Fruit fly (Drosophila melanogaster): ENCODE measurements around the gene CG13014.

CG13014 gene

DNA sequence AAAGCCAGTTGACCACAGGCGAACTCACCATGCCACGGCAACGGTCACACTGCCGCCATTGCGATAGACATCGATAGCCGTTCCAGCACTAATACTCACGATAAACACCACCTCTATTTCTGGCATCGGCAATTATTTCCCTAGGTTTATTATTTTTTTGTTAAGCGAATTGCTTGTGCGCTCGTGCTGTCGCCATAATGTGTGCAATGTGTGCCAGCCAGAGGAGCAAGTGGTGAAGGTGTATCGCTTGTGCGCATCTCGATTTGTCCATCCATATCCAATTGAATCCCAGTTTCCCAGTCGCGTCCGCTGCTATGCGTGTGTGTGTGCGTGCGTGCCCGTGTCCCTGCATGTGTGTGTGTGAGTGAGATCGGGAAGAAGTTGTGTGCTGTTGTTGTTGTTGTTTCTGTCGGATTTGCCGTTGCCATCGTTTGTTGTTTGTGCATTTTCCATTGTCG, 23.0 kb downstream of the CG13014 start, which contains the start of gene mbt (continued):
- TF ChIP-seq gro (GFP tag; optimal IDR thresholded peaks at IDR 0.05), result peak; percentile 36
- no peak for TF ChIP-seq CG12071 (GFP tag; optimal IDR thresholded peaks at IDR 0.05)
- peak; percentile 19 for TF ChIP-seq CG17186 (GFP tag; optimal IDR thresholded peaks at IDR 0.05)
- no peak for TF ChIP-seq ranshi (GFP tag; IDR thresholded peaks at IDR 0.05)
- TF ChIP-seq dan (GFP tag; IDR thresholded peaks at IDR 0.05), result no peak
- no peak for TF ChIP-seq CG14441 (GFP tag; IDR thresholded peaks at IDR 0.05)
- no peak for TF ChIP-seq Fer2 (tag; optimal IDR thresholded peaks at IDR 0.05)
- peak; percentile 40 for TF ChIP-seq CG9609 (GFP tag; optimal IDR thresholded peaks at IDR 0.05)
- peak; percentile 97 for TF ChIP-seq cg (GFP tag; optimal IDR thresholded peaks at IDR 0.05)
- no peak for TF ChIP-seq abd-A (tag; optimal IDR thresholded peaks at IDR 0.05)
- TF ChIP-seq CG10565 (GFP tag; optimal IDR thresholded peaks at IDR 0.05), result no peak
- TF ChIP-seq CG2875 (GFP tag; optimal IDR thresholded peaks at IDR 0.05), result no peak
- TF ChIP-seq Fer1 (GFP tag; optimal IDR thresholded peaks at IDR 0.05), result peak; percentile 38
- no peak for TF ChIP-seq Bdp1 (GFP tag; optimal IDR thresholded peaks at IDR 0.05)
- peak; percentile 83 for TF ChIP-seq YL-1 (GFP tag; optimal IDR thresholded peaks at IDR 0.05)
- no peak for TF ChIP-seq Lim3 (GFP tag; IDR thresholded peaks at IDR 0.05)
- no peak for TF ChIP-seq kah (GFP tag; optimal IDR thresholded peaks at IDR 0.05)
- TF ChIP-seq MESR4 (GFP tag; optimal IDR thresholded peaks at IDR 0.05), result peak; percentile 94
- no peak for TF ChIP-seq CG31441 (GFP tag; IDR thresholded peaks at IDR 0.05)
- no peak for TF ChIP-seq Kr (GFP tag; optimal IDR thresholded peaks at IDR 0.05)
- TF ChIP-seq jigr1 (GFP tag; IDR thresholded peaks at IDR 0.05), result no peak
- TF ChIP-seq PHDP (tag; optimal IDR thresholded peaks at IDR 0.05), result no peak
- TF ChIP-seq CG6765 (GFP tag; optimal IDR thresholded peaks at IDR 0.05), result no peak
- no peak for TF ChIP-seq bowl (GFP tag; IDR thresholded peaks at IDR 0.05)
- TF ChIP-seq da (GFP tag; optimal IDR thresholded peaks at IDR 0.05), result no peak
- no peak for TF ChIP-seq repo (GFP tag; optimal IDR thresholded peaks at IDR 0.05)
- TF ChIP-seq CG10543 (GFP tag; optimal IDR thresholded peaks at IDR 0.05), result no peak
- no peak for TF ChIP-seq CG2889 (GFP tag; IDR thresholded peaks at IDR 0.05)
- TF ChIP-seq CG10959 (GFP tag; IDR thresholded peaks at IDR 0.05), result no peak
- peak; percentile 26 for TF ChIP-seq B-H2 (GFP tag; optimal IDR thresholded peaks at IDR 0.05)
- no peak for TF ChIP-seq org-1 (GFP tag; optimal IDR thresholded peaks at IDR 0.05)
- peak; percentile 1 for TF ChIP-seq D19A (tag; optimal IDR thresholded peaks at IDR 0.05)
- TF ChIP-seq az2 (GFP tag; optimal IDR thresholded peaks at IDR 0.05), result no peak
- TF ChIP-seq CG11723 (GFP tag; optimal IDR thresholded peaks at IDR 0.05), result no peak
- TF ChIP-seq shn (GFP tag; optimal IDR thresholded peaks at IDR 0.05), result no peak
- TF ChIP-seq caup (GFP tag; optimal IDR thresholded peaks at IDR 0.05; ENCODE audit: severe bottlenecking), result no peak
- TF ChIP-seq zfh1 (GFP tag; IDR thresholded peaks at IDR 0.05), result 0 out of 3 replicates have a peak, but pooled peaks have one; percentile 24
- TF ChIP-seq Hmx (GFP tag; optimal IDR thresholded peaks at IDR 0.05), result no peak
- no peak; the same call in 2 of the 3 replicates for TF ChIP-seq CG11456 (GFP tag; IDR thresholded peaks at IDR 0.05)
- no peak for TF ChIP-seq CG6683 (GFP tag; optimal IDR thresholded peaks at IDR 0.05)
- no peak for TF ChIP-seq ro (GFP tag; IDR thresholded peaks at IDR 0.05)
- peak; percentile 14 for TF ChIP-seq gcm2 (GFP tag; optimal IDR thresholded peaks at IDR 0.05)
- TF ChIP-seq Dfd (GFP tag; optimal IDR thresholded peaks at IDR 0.05), result no peak
- no peak for TF ChIP-seq pros (GFP tag; optimal IDR thresholded peaks at IDR 0.05)
- no peak for TF ChIP-seq ind (GFP tag; optimal IDR thresholded peaks at IDR 0.05)
- TF ChIP-seq luna (GFP tag; optimal IDR thresholded peaks at IDR 0.05), result no peak
- no peak for TF ChIP-seq CG16815 (GFP tag; optimal IDR thresholded peaks at IDR 0.05)
- no peak for TF ChIP-seq CG3407 (GFP tag; optimal IDR thresholded peaks at IDR 0.05)
- no peak for TF ChIP-seq fd64A (GFP tag; optimal IDR thresholded peaks at IDR 0.05)
- TF ChIP-seq CG8290 (GFP tag; optimal IDR thresholded peaks at IDR 0.05), result no peak
- TF ChIP-seq CG8290 (tag; optimal IDR thresholded peaks at IDR 0.05), result no peak
- TF ChIP-seq Ptx1 (GFP tag; IDR thresholded peaks at IDR 0.05), result no peak

All from whole organism, embryonic.